Fruit fly (Drosophila melanogaster): ENCODE results near the gene heca.
A peak's percentile ranks its signal among the peaks of the same experiment; 100 is the strongest.

The heca gene

dm6 chr3R:30336100-30336499 lies 58.4 kb downstream of the heca start (continued):
- TF ChIP-seq row (GFP tag; IDR thresholded peaks at IDR 0.05) (peak; percentile 67), gce (GFP tag; IDR thresholded peaks at IDR 0.05) (no peak), CG10321 (GFP tag; IDR thresholded peaks at IDR 0.05) (no peak), CG18476 (GFP tag; optimal IDR thresholded peaks at IDR 0.05) (no peak), CG15269 (tag; optimal IDR thresholded peaks at IDR 0.05) (peak; percentile 8), Hmx (GFP tag; optimal IDR thresholded peaks at IDR 0.05) (no peak), Tbp (GFP tag; optimal IDR thresholded peaks at IDR 0.05) (no peak), CG9727 (GFP tag; optimal IDR thresholded peaks at IDR 0.05) (peak; percentile 48), Chrac-16 (GFP tag; optimal IDR thresholded peaks at IDR 0.05) (no peak), CG15514 (GFP tag; optimal IDR thresholded peaks at IDR 0.05) (peak; percentile 26), pzg (GFP tag; optimal IDR thresholded peaks at IDR 0.05) (no peak), CG7271 (tag; optimal IDR thresholded peaks at IDR 0.05) (no peak), gt (GFP tag; IDR thresholded peaks at IDR 0.05) (no peak), Bdp1 (GFP tag; optimal IDR thresholded peaks at IDR 0.05) (no peak), CG33557 (GFP tag; optimal IDR thresholded peaks at IDR 0.05) (no peak), gsb (GFP tag; IDR thresholded peaks at IDR 0.05) (no peak), H2.0 (GFP tag; IDR thresholded peaks at IDR 0.05) (no peak), CG7839 (tag; optimal IDR thresholded peaks at IDR 0.05) (peak; percentile 54), slou (GFP tag; optimal IDR thresholded peaks at IDR 0.05) (no peak), sisA (GFP tag; IDR thresholded peaks at IDR 0.05) (peak; percentile 16; the same call in 1 of the 2 replicates), dmrt11E (tag; optimal IDR thresholded peaks at IDR 0.05) (peak; percentile 10), CG15479 (GFP tag; optimal IDR thresholded peaks at IDR 0.05) (no peak), CG30403 (GFP tag; optimal IDR thresholded peaks at IDR 0.05) (peak; percentile 45), CG6254 (GFP tag; optimal IDR thresholded peaks at IDR 0.05) (peak; percentile 39), CG10209 (GFP tag; optimal IDR thresholded peaks at IDR 0.05) (peak; percentile 20), dm (GFP tag; optimal IDR thresholded peaks at IDR 0.05) (no peak), zfh2 (GFP tag; optimal IDR thresholded peaks at IDR 0.05) (no peak), jing (GFP tag; optimal IDR thresholded peaks at IDR 0.05) (no peak), hbn (GFP tag; IDR thresholded peaks at IDR 0.05; ENCODE audit: partially characterized antibody) (no peak), dysf (GFP tag; IDR thresholded peaks at IDR 0.05) (no peak), Bteb2 (GFP tag; optimal IDR thresholded peaks at IDR 0.05) (no peak), onecut (GFP tag; IDR thresholded peaks at IDR 0.05) (no peak), ato (GFP tag; IDR thresholded peaks at IDR 0.05; ENCODE audit: partially characterized antibody) (no peak), amos (GFP tag; IDR thresholded peaks at IDR 0.05; ENCODE audit: partially characterized antibody) (no peak), cwo (GFP tag; optimal IDR thresholded peaks at IDR 0.05) (peak; percentile 13), grn (GFP tag; optimal IDR thresholded peaks at IDR 0.05) (no peak), CG6689 (GFP tag; IDR thresholded peaks at IDR 0.05) (no peak), CG11247 (GFP tag; IDR thresholded peaks at IDR 0.05) (no peak), CG12155 (GFP tag; optimal IDR thresholded peaks at IDR 0.05) (no peak), CG9609 (GFP tag; optimal IDR thresholded peaks at IDR 0.05) (no peak), CG10979 (tag; optimal IDR thresholded peaks at IDR 0.05) (peak; percentile 55), CG17361 (GFP tag; IDR thresholded peaks at IDR 0.05) (0 out of 3 replicates have a peak, but pooled peaks have one; percentile 22), nmo (GFP tag; optimal IDR thresholded peaks at IDR 0.05) (peak; percentile 42), Asciz (GFP tag; optimal IDR thresholded peaks at IDR 0.05) (no peak), CG14965 (GFP tag; optimal IDR thresholded peaks at IDR 0.05; ENCODE audit: borderline replicate concordance) (no peak), fu2 (GFP tag; optimal IDR thresholded peaks at IDR 0.05) (no peak), Atf6 (GFP tag; IDR thresholded peaks at IDR 0.05) (no peak), MESR4 (GFP tag; optimal IDR thresholded peaks at IDR 0.05) (no peak), her (GFP tag; optimal IDR thresholded peaks at IDR 0.05) (no peak), CG1603 (tag; optimal IDR thresholded peaks at IDR 0.05) (peak; percentile 49), cato (GFP tag; optimal IDR thresholded peaks at IDR 0.05; ENCODE audit: borderline replicate concordance) (no peak)
